Worm (Caenorhabditis elegans) whole organism, young adult: ENCODE results near the gene Y47D3A.1.

Experiments used
- B0035.1 ChIP-seq: sonication (generic microtip); optimal IDR thresholded peaks from 2 replicates; lab custom pipeline; 2016; ENCODE audit warnings: missing genetic modification characterization, mild to moderate bottlenecking, missing compliant biosample characterization, missing genotype, missing genetic modification reagents
- B0261.1 ChIP-seq: sonication (generic microtip); optimal IDR thresholded peaks from 2 replicates; lab custom pipeline; 2016; ENCODE audit warnings: mild to moderate bottlenecking, missing genetic modification characterization, moderate library complexity, missing compliant biosample characterization
- C06A6.2 ChIP-seq: fragments of 200-800 bp; sonication (Bioruptor generic); conservative IDR thresholded peaks from 2 replicates; pipeline ENCODE4 v1.3.6; 2022; ENCODE audit warnings: missing genetic modification characterization, missing compliant biosample characterization
- C17E4.6 ChIP-seq: fragments of 200-800 bp; sonication (Bioruptor generic); IDR thresholded peaks from 2 replicates; pipeline ENCODE4 v1.3.6; 2022; ENCODE audit warnings: missing genetic modification reagents, missing genetic modification characterization, missing compliant biosample characterization
- D2030.7 ChIP-seq: fragments of 200-800 bp; sonication (Bioruptor generic); IDR thresholded peaks from 2 replicates; pipeline ENCODE4 v1.3.6; 2022; ENCODE audit warnings: missing genetic modification reagents, missing genetic modification characterization, missing compliant biosample characterization
- F10E7.11 ChIP-seq: sonication (generic microtip); optimal IDR thresholded peaks from 2 replicates; lab custom pipeline; 2017; ENCODE audit warnings: mild to moderate bottlenecking, missing genetic modification characterization, moderate library complexity, missing compliant biosample characterization
- F52B5.7 ChIP-seq: sonication (generic microtip); optimal IDR thresholded peaks from 2 replicates; lab custom pipeline; 2016; ENCODE audit warnings: mild to moderate bottlenecking, missing genetic modification characterization, missing compliant biosample characterization
- K12H6.12 ChIP-seq: fragments of 200-800 bp; sonication (Bioruptor generic); optimal IDR thresholded peaks from 2 replicates; lab custom pipeline; 2018; ENCODE audit warnings: mild to moderate bottlenecking, missing genetic modification characterization, missing compliant biosample characterization
- T07F8.4 ChIP-seq: sonication (generic microtip); optimal IDR thresholded peaks from 2 replicates; lab custom pipeline; 2016; ENCODE audit warnings: mild to moderate bottlenecking, missing genetic modification characterization, moderate library complexity, missing compliant biosample characterization
- Y53F4B.3 ChIP-seq: fragments of 200-800 bp; sonication (Bioruptor generic); IDR thresholded peaks from 2 replicates; pipeline ENCODE4 v1.3.6; 2022; ENCODE audit warnings: missing genetic modification reagents, missing genetic modification characterization, missing compliant biosample characterization
- Y79H2A.3 ChIP-seq: fragments of 200-800 bp; sonication (Bioruptor generic); conservative IDR thresholded peaks from 2 replicates; pipeline ENCODE4 v1.3.6; 2022; ENCODE audit warnings: missing genetic modification reagents, missing genetic modification characterization, missing compliant biosample characterization
- ZK185.1 ChIP-seq: sonication (generic microtip); optimal IDR thresholded peaks from 2 replicates; lab custom pipeline; 2016; ENCODE audit warnings: mild to moderate bottlenecking, missing genetic modification characterization, missing compliant biosample characterization; ENCODE audit not compliant: poor library complexity, severe bottlenecking
- akir-1 ChIP-seq: fragments of 200-800 bp; sonication (Bioruptor generic); optimal IDR thresholded peaks from 2 replicates; lab custom pipeline; 2018; ENCODE audit warnings: mild to moderate bottlenecking, missing genetic modification characterization, moderate library complexity, missing compliant biosample characterization
- aptf-2 ChIP-seq: fragments of 200-800 bp; sonication (Bioruptor generic); conservative IDR thresholded peaks from 2 replicates; pipeline ENCODE4 v1.3.6; 2022; ENCODE audit warnings: missing genetic modification reagents, missing genetic modification characterization, missing compliant biosample characterization
- athp-1 ChIP-seq: sonication (generic microtip); optimal IDR thresholded peaks from 2 replicates; lab custom pipeline; 2017; ENCODE audit warnings: mild to moderate bottlenecking, missing genetic modification characterization, missing compliant biosample characterization
- ccch-3 ChIP-seq: fragments of 200-800 bp; sonication (Bioruptor generic); optimal IDR thresholded peaks from 2 replicates; lab custom pipeline; 2018; ENCODE audit warnings: mild to moderate bottlenecking, missing genetic modification characterization, missing compliant biosample characterization
- ceh-40 ChIP-seq: fragments of 200-800 bp; sonication (Bioruptor generic); IDR thresholded peaks from 2 replicates; pipeline ENCODE4 v1.3.6; 2022; ENCODE audit warnings: missing genetic modification characterization, missing compliant biosample characterization
- ceh-58 ChIP-seq: fragments of 200-800 bp; sonication (Bioruptor generic); IDR thresholded peaks from 2 replicates; pipeline ENCODE4 v1.3.6; 2022; ENCODE audit warnings: missing genetic modification characterization, missing compliant biosample characterization
- ceh-91 ChIP-seq: fragments of 200-800 bp; sonication (Bioruptor generic); IDR thresholded peaks from 2 replicates; pipeline ENCODE4 v1.3.6; 2022; ENCODE audit warnings: missing genetic modification reagents, missing genetic modification characterization, missing compliant biosample characterization
- dpl-1 ChIP-seq: fragments of 150-350 bp; optimal IDR thresholded peaks from 2 replicates; lab custom pipeline; 2014; ENCODE audit warnings: missing biosample characterization, missing genetic modification reagents, missing genetic modification characterization
- egl-18 ChIP-seq: fragments of 200-800 bp; sonication (Bioruptor generic); IDR thresholded peaks from 2 replicates; pipeline ENCODE4 v1.3.6; 2022; ENCODE audit warnings: missing genetic modification reagents, missing genetic modification characterization, missing compliant biosample characterization
- egl-44 ChIP-seq: fragments of 200-800 bp; sonication (Bioruptor generic); IDR thresholded peaks from 2 replicates; pipeline ENCODE4 v1.3.6; 2022; ENCODE audit warnings: missing genetic modification reagents, missing genetic modification characterization, missing compliant biosample characterization
- ets-4 ChIP-seq: fragments of 200-800 bp; sonication (Bioruptor generic); optimal IDR thresholded peaks from 2 replicates; lab custom pipeline; 2018; ENCODE audit warnings: mild to moderate bottlenecking, missing genetic modification characterization, missing compliant biosample characterization
- him-1 ChIP-seq: sonication (generic microtip); optimal IDR thresholded peaks from 2 replicates; lab custom pipeline; 2016; ENCODE audit warnings: missing genotype, missing genetic modification reagents, missing genetic modification characterization, missing compliant biosample characterization
- hrde-1 ChIP-seq: sonication (generic microtip); optimal IDR thresholded peaks from 2 replicates; lab custom pipeline; 2016; ENCODE audit warnings: missing genetic modification characterization, mild to moderate bottlenecking, missing compliant biosample characterization, moderate library complexity, missing genotype, missing genetic modification reagents, borderline replicate concordance
- lsl-1 ChIP-seq: fragments of 200-800 bp; sonication (Bioruptor generic); optimal IDR thresholded peaks from 2 replicates; lab custom pipeline; 2018; ENCODE audit warnings: mild to moderate bottlenecking, missing genetic modification characterization, moderate library complexity, missing compliant biosample characterization
- lsy-27 ChIP-seq: sonication (generic microtip); optimal IDR thresholded peaks from 2 replicates; lab custom pipeline; 2017; ENCODE audit warnings: missing genetic modification characterization, mild to moderate bottlenecking, missing compliant biosample characterization, antibody characterized with exemption, missing genotype, borderline replicate concordance; ENCODE audit not compliant: insufficient read depth
- madf-10 ChIP-seq: sonication (generic microtip); optimal IDR thresholded peaks from 2 replicates; lab custom pipeline; 2016; ENCODE audit warnings: mild to moderate bottlenecking, missing genetic modification characterization, missing compliant biosample characterization
- madf-3 ChIP-seq: fragments of 200-800 bp; sonication (Bioruptor generic); IDR thresholded peaks from 2 replicates; pipeline ENCODE4 v1.3.6; 2022; ENCODE audit warnings: missing genetic modification reagents, missing genetic modification characterization, missing compliant biosample characterization
- madf-6 ChIP-seq: fragments of 200-800 bp; sonication (Bioruptor generic); IDR thresholded peaks from 2 replicates; pipeline ENCODE4 v1.3.6; 2022; ENCODE audit warnings: missing genetic modification reagents, missing genetic modification characterization, missing compliant biosample characterization
- madf-8 ChIP-seq: fragments of 200-800 bp; sonication (Bioruptor generic); conservative IDR thresholded peaks from 2 replicates; pipeline ENCODE4 v1.3.6; 2022; ENCODE audit warnings: missing genetic modification reagents, missing genetic modification characterization, missing compliant biosample characterization
- mel-28 ChIP-seq: sonication (generic microtip); optimal IDR thresholded peaks from 2 replicates; lab custom pipeline; 2016; ENCODE audit warnings: borderline replicate concordance, mild to moderate bottlenecking, missing genetic modification characterization, missing compliant biosample characterization
- mes-4 ChIP-seq: sonication (generic microtip); optimal IDR thresholded peaks from 2 replicates; lab custom pipeline; 2016; ENCODE audit warnings: missing genotype, missing genetic modification characterization, missing compliant biosample characterization
- nhr-27 ChIP-seq: fragments of 200-800 bp; sonication (Bioruptor generic); optimal IDR thresholded peaks from 2 replicates; lab custom pipeline; 2018; ENCODE audit warnings: mild to moderate bottlenecking, missing genetic modification characterization, moderate library complexity, missing compliant biosample characterization
- nhr-80 ChIP-seq: sonication (generic microtip); optimal IDR thresholded peaks from 2 replicates; lab custom pipeline; 2016; ENCODE audit warnings: missing genetic modification characterization, missing compliant biosample characterization
- rcor-1 ChIP-seq: fragments of 200-800 bp; sonication (Bioruptor generic); IDR thresholded peaks from 2 replicates; pipeline ENCODE4 v1.3.6; 2022; ENCODE audit warnings: missing genetic modification reagents, missing genetic modification characterization, missing compliant biosample characterization
- rec-8 ChIP-seq, 2 experiments: sonication (generic microtip); optimal IDR thresholded peaks; 2 replicates each; lab custom pipeline; 2016; ENCODE audit warnings: mild to moderate bottlenecking in 2 of 2, missing genetic modification characterization in 2 of 2, missing genetic modification reagents in 2 of 2, missing genotype in 2 of 2, missing biosample characterization in 1 of 2, missing compliant biosample characterization in 1 of 2, moderate library complexity in 1 of 2
- sdz-38 ChIP-seq: sonication (generic microtip); optimal IDR thresholded peaks from 2 replicates; lab custom pipeline; 2016; ENCODE audit warnings: missing genotype, missing genetic modification characterization, missing compliant biosample characterization
- snpc-1.1 ChIP-seq: sonication (generic microtip); optimal IDR thresholded peaks from 2 replicates; lab custom pipeline; 2017; ENCODE audit warnings: missing genetic modification characterization, mild to moderate bottlenecking, missing compliant biosample characterization, antibody characterized with exemption, moderate library complexity, missing genotype, missing genetic modification reagents; ENCODE audit not compliant: insufficient read depth
- snpc-3.4 ChIP-seq: sonication (generic microtip); optimal IDR thresholded peaks from 2 replicates; lab custom pipeline; 2017; ENCODE audit warnings: missing genetic modification characterization, mild to moderate bottlenecking, missing compliant biosample characterization, antibody characterized with exemption, moderate library complexity, missing genotype, missing genetic modification reagents
- sptf-2 ChIP-seq: fragments of 200-800 bp; sonication (Bioruptor generic); optimal IDR thresholded peaks from 2 replicates; lab custom pipeline; 2018; ENCODE audit warnings: mild to moderate bottlenecking, missing genetic modification characterization, missing compliant biosample characterization
- tbp1 ChIP-seq: fragments of 200-800 bp; sonication (Bioruptor generic); optimal IDR thresholded peaks from 2 replicates; lab custom pipeline; 2018; ENCODE audit warnings: mild to moderate bottlenecking, missing genetic modification characterization, missing compliant biosample characterization
- tbx-9 ChIP-seq: sonication (generic microtip); optimal IDR thresholded peaks from 2 replicates; lab custom pipeline; 2016; ENCODE audit warnings: borderline replicate concordance, missing genetic modification characterization, inconsistent platforms, missing compliant biosample characterization
- zim-3 ChIP-seq: sonication (generic microtip); optimal IDR thresholded peaks from 2 replicates; lab custom pipeline; 2017; ENCODE audit warnings: mild to moderate bottlenecking, missing genetic modification characterization, moderate library complexity, missing compliant biosample characterization
- ztf-22 ChIP-seq: fragments of 200-800 bp; sonication (Bioruptor generic); optimal IDR thresholded peaks from 2 replicates; lab custom pipeline; 2018; ENCODE audit warnings: mild to moderate bottlenecking, missing genetic modification characterization, moderate library complexity, missing compliant biosample characterization
- ztf-28 ChIP-seq: fragments of 200-800 bp; sonication (Bioruptor generic); IDR thresholded peaks from 2 replicates; pipeline ENCODE4 v1.3.6; 2022; ENCODE audit warnings: missing genetic modification reagents, missing genetic modification characterization, missing compliant biosample characterization

The Y47D3A.1 gene

ce11 chrIII:11141791-11142490 is at the start of gene Y47D3A.1, which contains the start of gene pola-1 (continued):
- TF ChIP-seq sdz-38 (tag; lab: Kevin White, UChicago), result no peak
- TF ChIP-seq rec-8 (tag; optimal IDR thresholded peaks at IDR 0.05; lab: Kevin White, UChicago), result no peak
- no peak for TF ChIP-seq F10E7.11 (tag; lab: Kevin White, UChicago)
- 0 out of 2 replicates have a peak, but pooled peaks have one; percentile 40 for TF ChIP-seq madf-3 (GFP tag; lab: Robert Waterston, UW)
- peak; percentile 26 for TF ChIP-seq nhr-80 (tag; lab: Kevin White, UChicago)
- no peak for TF ChIP-seq snpc-3.4 (tag; lab: Kevin White, UChicago)
- TF ChIP-seq him-1, result peak; percentile 46
- TF ChIP-seq dpl-1 (GFP tag; lab: Kevin White, UChicago), result peak; percentile 91
- no peak for TF ChIP-seq ceh-40
- no peak for TF ChIP-seq sptf-2 (GFP tag; lab: Kevin White, UChicago)
- peak; percentile 83 for TF ChIP-seq D2030.7 (GFP tag; lab: Robert Waterston, UW)
- 0 out of 2 replicates have a peak, but pooled peaks have one; percentile 64 for TF ChIP-seq ztf-28 (GFP tag; lab: Robert Waterston, UW)
- no peak for TF ChIP-seq ccch-3
- no peak for TF ChIP-seq zim-3 (tag; lab: Kevin White, UChicago)
- no peak for TF ChIP-seq mes-4 (tag; lab: Kevin White, UChicago)
- TF ChIP-seq egl-18, result no peak
- no peak for TF ChIP-seq C17E4.6 (GFP tag; lab: Robert Waterston, UW)
- no peak for TF ChIP-seq T07F8.4 (tag; lab: Kevin White, UChicago)
- 0 out of 2 replicates have a peak, but pooled peaks have one; percentile 62 for TF ChIP-seq aptf-2 (GFP tag; lab: Robert Waterston, UW)
- TF ChIP-seq snpc-1.1, result peak; percentile 6
- TF ChIP-seq tbp1 (GFP tag; lab: Kevin White, UChicago), result peak; percentile 52
- TF ChIP-seq ceh-58, result no peak
- 0 out of 2 replicates have a peak, but pooled peaks have one; percentile 19 for TF ChIP-seq Y53F4B.3 (GFP tag; lab: Robert Waterston, UW)
- no peak for TF ChIP-seq C06A6.2
- no peak for TF ChIP-seq mel-28 (tag; lab: Kevin White, UChicago)
- TF ChIP-seq lsy-27 (tag; lab: Kevin White, UChicago), result no peak
- TF ChIP-seq F52B5.7 (tag; lab: Kevin White, UChicago), result no peak
- no peak for TF ChIP-seq nhr-27
- no peak for TF ChIP-seq egl-44
- peak; percentile 60 for TF ChIP-seq madf-8 (GFP tag; lab: Robert Waterston, UW)
- peak; percentile 52 for TF ChIP-seq rcor-1 (GFP tag; lab: Robert Waterston, UW)
- no peak for TF ChIP-seq B0261.1 (tag; lab: Kevin White, UChicago)
- TF ChIP-seq madf-10 (tag; lab: Kevin White, UChicago), result peak; percentile 30
- no peak for TF ChIP-seq akir-1 (GFP tag; lab: Kevin White, UChicago)
- no peak for TF ChIP-seq tbx-9 (tag; lab: Kevin White, UChicago)
- TF ChIP-seq ceh-91, result peak; percentile 76
- TF ChIP-seq hrde-1, result no peak
- TF ChIP-seq ztf-22, result no peak
- TF ChIP-seq Y79H2A.3 (GFP tag; lab: Robert Waterston, UW), result no peak
- TF ChIP-seq madf-6, result peak; percentile 87
- peak; percentile 10 for TF ChIP-seq athp-1 (tag; lab: Kevin White, UChicago)
- TF ChIP-seq K12H6.12 (tag; lab: Kevin White, UChicago), result peak; percentile 43
- TF ChIP-seq lsl-1 (GFP tag; lab: Kevin White, UChicago), result peak; percentile 65
- no peak for TF ChIP-seq ZK185.1
- TF ChIP-seq B0035.1 (tag; lab: Kevin White, UChicago), result no peak
- no peak for TF ChIP-seq ets-4
